Worm (Caenorhabditis elegans): ENCODE measurements around the gene abcf-2.

Gene abcf-2

ce11 chrIII:13429668-13430067, 32.4 kb downstream of the abcf-2 start, which contains the start of gene bli-5:
Gene bli-5 (minus strand): TSS chrIII:13429768.
- TF ChIP-seq ztf-29 (GFP tag; IDR thresholded peaks at IDR 0.05) (no peak), ref-1 (GFP tag; conservative IDR thresholded peaks at IDR 0.05) (no peak), med-1 (GFP tag; optimal IDR thresholded peaks at IDR 0.05; ENCODE audit: insufficient read depth) (no peak), ztf-23 (GFP tag; IDR thresholded peaks at IDR 0.05) (no peak), tab-1 (GFP tag; IDR thresholded peaks at IDR 0.05) (no peak), flt-1 (GFP tag; IDR thresholded peaks at IDR 0.05) (no peak), T22C8.4 (GFP tag; IDR thresholded peaks at IDR 0.05) (no peak), klf-2 (GFP tag; conservative IDR thresholded peaks at IDR 0.05) (no peak), cog-1 (tag; optimal IDR thresholded peaks at IDR 0.05) (no peak)

ce11 chrIII:13427817-13428216, 34.2 kb downstream of the abcf-2 start:
- TF ChIP-seq klf-2 (GFP tag; conservative IDR thresholded peaks at IDR 0.05) (no peak), ref-1 (GFP tag; conservative IDR thresholded peaks at IDR 0.05) (no peak), cog-1 (tag; optimal IDR thresholded peaks at IDR 0.05) (no peak), ztf-29 (GFP tag; IDR thresholded peaks at IDR 0.05) (no peak), med-1 (GFP tag; optimal IDR thresholded peaks at IDR 0.05; ENCODE audit: insufficient read depth) (no peak), T22C8.4 (GFP tag; IDR thresholded peaks at IDR 0.05) (no peak), tab-1 (GFP tag; IDR thresholded peaks at IDR 0.05) (no peak), ztf-23 (GFP tag; IDR thresholded peaks at IDR 0.05) (no peak), flt-1 (GFP tag; IDR thresholded peaks at IDR 0.05) (no peak)

- TF ChIP-seq klf-2 (GFP tag; conservative IDR thresholded peaks at IDR 0.05) (no peak), cog-1 (tag; optimal IDR thresholded peaks at IDR 0.05) (no peak), med-1 (GFP tag; optimal IDR thresholded peaks at IDR 0.05; ENCODE audit: insufficient read depth) (no peak), tab-1 (GFP tag; IDR thresholded peaks at IDR 0.05) (no peak), ztf-29 (GFP tag; IDR thresholded peaks at IDR 0.05) (no peak), T22C8.4 (GFP tag; IDR thresholded peaks at IDR 0.05) (no peak), ztf-23 (GFP tag; IDR thresholded peaks at IDR 0.05) (no peak), flt-1 (GFP tag; IDR thresholded peaks at IDR 0.05) (no peak), ref-1 (GFP tag; conservative IDR thresholded peaks at IDR 0.05) (no peak)
Measured at ce11 chrIII:13426036-13426435, 36.0 kb downstream of the abcf-2 start, which contains the start of gene cope-1. Gene cope-1 (plus strand): TSS chrIII:13426264.

- no peak for TF ChIP-seq ztf-29 (GFP tag; IDR thresholded peaks at IDR 0.05)
- TF ChIP-seq flt-1 (GFP tag; IDR thresholded peaks at IDR 0.05) = no peak
- no peak for TF ChIP-seq cog-1 (tag; optimal IDR thresholded peaks at IDR 0.05)
- TF ChIP-seq klf-2 (GFP tag; conservative IDR thresholded peaks at IDR 0.05) = no peak
- TF ChIP-seq T22C8.4 (GFP tag; IDR thresholded peaks at IDR 0.05) = no peak
- TF ChIP-seq tab-1 (GFP tag; IDR thresholded peaks at IDR 0.05) = no peak
Measured at ce11 chrIII:13423414-13423813, 38.6 kb downstream of the abcf-2 start, which contains the start of gene exo-1. Gene exo-1 (plus strand): TSS chrIII:13423514.

- TF ChIP-seq ref-1 (GFP tag; conservative IDR thresholded peaks at IDR 0.05) (no peak), ztf-29 (GFP tag; IDR thresholded peaks at IDR 0.05) (no peak), tab-1 (GFP tag; IDR thresholded peaks at IDR 0.05) (no peak), ztf-23 (GFP tag; IDR thresholded peaks at IDR 0.05) (no peak), klf-2 (GFP tag; conservative IDR thresholded peaks at IDR 0.05) (no peak), cog-1 (tag; optimal IDR thresholded peaks at IDR 0.05) (no peak), flt-1 (GFP tag; IDR thresholded peaks at IDR 0.05) (no peak), T22C8.4 (GFP tag; IDR thresholded peaks at IDR 0.05) (no peak), med-1 (GFP tag; optimal IDR thresholded peaks at IDR 0.05; ENCODE audit: insufficient read depth) (no peak)
Measured at ce11 chrIII:13418975-13419374, 43.1 kb downstream of the abcf-2 start.

ce11 chrIII:13411202-13411601, 50.8 kb downstream of the abcf-2 start:
- TF ChIP-seq cog-1 (tag; optimal IDR thresholded peaks at IDR 0.05) (no peak), ztf-23 (GFP tag; IDR thresholded peaks at IDR 0.05) (no peak), klf-2 (GFP tag; conservative IDR thresholded peaks at IDR 0.05) (no peak), med-1 (GFP tag; optimal IDR thresholded peaks at IDR 0.05; ENCODE audit: insufficient read depth) (no peak), T22C8.4 (GFP tag; IDR thresholded peaks at IDR 0.05) (no peak), ref-1 (GFP tag; conservative IDR thresholded peaks at IDR 0.05) (no peak), tab-1 (GFP tag; IDR thresholded peaks at IDR 0.05) (no peak), ztf-29 (GFP tag; IDR thresholded peaks at IDR 0.05) (no peak), flt-1 (GFP tag; IDR thresholded peaks at IDR 0.05) (no peak)

ce11 chrIII:13409498-13409897, 52.5 kb downstream of the abcf-2 start, which contains the start of gene myo-6:
Gene myo-6 (plus strand): TSS chrIII:13409798.
- TF ChIP-seq tab-1 (GFP tag; IDR thresholded peaks at IDR 0.05) (no peak), flt-1 (GFP tag; IDR thresholded peaks at IDR 0.05) (no peak), cog-1 (tag; optimal IDR thresholded peaks at IDR 0.05) (no peak), klf-2 (GFP tag; conservative IDR thresholded peaks at IDR 0.05) (no peak), ztf-23 (GFP tag; IDR thresholded peaks at IDR 0.05) (no peak), med-1 (GFP tag; optimal IDR thresholded peaks at IDR 0.05; ENCODE audit: insufficient read depth) (no peak), T22C8.4 (GFP tag; IDR thresholded peaks at IDR 0.05) (no peak), ref-1 (GFP tag; conservative IDR thresholded peaks at IDR 0.05) (no peak)
